Worm (Caenorhabditis elegans): ENCODE measurements around the gene irld-8.
A peak's percentile ranks its signal among the peaks of the same experiment; 100 is the strongest.

The irld-8 gene

DNA sequence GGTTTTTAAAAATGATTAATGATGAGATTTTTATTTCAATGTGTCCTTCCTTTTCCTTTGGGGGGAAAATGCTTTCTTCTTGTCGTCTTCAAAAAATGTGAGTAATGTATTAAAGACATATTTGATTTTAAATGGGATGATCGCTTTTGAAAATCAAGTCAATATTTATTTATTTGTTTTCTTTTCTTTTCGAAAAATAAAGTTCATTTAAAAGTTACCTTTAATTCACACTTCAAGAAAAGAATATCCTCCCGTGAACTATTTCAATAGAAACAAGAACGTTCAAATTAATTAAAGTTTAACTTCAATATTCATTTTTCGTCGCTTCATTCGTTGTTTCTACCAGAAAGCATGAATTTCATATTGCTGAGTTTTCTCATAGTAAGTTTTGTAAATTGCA is at the start of gene irld-8:
TSS of gene irld-8 (plus strand) at position 301 of the 400 bp plus-strand sequence.
- TF ChIP-seq nhr-77 (tag; optimal IDR thresholded peaks at IDR 0.05) (no peak), ztf-1 (GFP tag; conservative IDR thresholded peaks at IDR 0.05) (no peak), ZK546.5 (tag; optimal IDR thresholded peaks at IDR 0.05) (no peak), ama-1 (optimal IDR thresholded peaks at IDR 0.05) (no peak), egl-27 (tag; optimal IDR thresholded peaks at IDR 0.05) (no peak), lin-13 (GFP tag; optimal IDR thresholded peaks at IDR 0.05) (no peak), sem-4 (tag; optimal IDR thresholded peaks at IDR 0.05) (no peak), elt-1 (tag; optimal IDR thresholded peaks at IDR 0.05) (no peak), nhr-12 (tag; optimal IDR thresholded peaks at IDR 0.05) (no peak), fos-1 (tag; optimal IDR thresholded peaks at IDR 0.05) (no peak), dmd-4 (tag; optimal IDR thresholded peaks at IDR 0.05) (no peak)

DNA sequence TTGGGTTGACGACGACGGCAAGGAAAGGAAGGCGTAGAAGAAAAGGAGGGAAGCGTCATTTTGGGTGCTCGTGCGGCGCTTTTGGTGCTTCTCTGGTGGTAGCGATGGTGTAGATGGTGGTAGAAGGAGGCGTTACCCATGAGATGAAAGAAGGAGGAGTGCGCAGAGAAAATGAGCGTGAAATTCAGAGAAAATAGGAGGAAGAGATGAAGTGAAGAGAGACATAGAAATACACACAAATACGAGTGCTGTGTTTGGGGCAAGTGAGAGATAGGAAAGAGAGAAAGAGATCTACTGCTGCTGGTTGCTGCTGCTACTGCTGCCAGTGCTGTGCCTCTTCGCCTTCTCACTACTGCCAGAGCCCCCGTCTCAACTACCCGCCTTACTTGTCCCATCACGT is 49.0 kb upstream of the irld-8 start:
- TF ChIP-seq sma-9 (GFP tag; optimal IDR thresholded peaks at IDR 0.05) (peak; percentile 40), sma-9 (tag; optimal IDR thresholded peaks at IDR 0.05) (no peak), F13H6.1 (tag; optimal IDR thresholded peaks at IDR 0.05) (peak; percentile 51), nhr-11 (tag; optimal IDR thresholded peaks at IDR 0.05) (no peak), snpc-4 (tag; optimal IDR thresholded peaks at IDR 0.05) (peak; percentile 3), nhr-77 (tag; optimal IDR thresholded peaks at IDR 0.05) (no peak), nhr-25 (tag; optimal IDR thresholded peaks at IDR 0.05) (peak; percentile 22), lin-39 (tag; optimal IDR thresholded peaks at IDR 0.05) (no peak), aly-2 (tag; optimal IDR thresholded peaks at IDR 0.05) (no peak), ztf-4 (tag; optimal IDR thresholded peaks at IDR 0.05) (no peak), unc-55 (GFP tag; optimal IDR thresholded peaks at IDR 0.05) (peak; percentile 76), unc-62 (GFP tag; optimal IDR thresholded peaks at IDR 0.05) (no peak), nhr-10 (tag; optimal IDR thresholded peaks at IDR 0.05) (no peak), unc-39 (tag; optimal IDR thresholded peaks at IDR 0.05) (no peak), sem-4 (tag; optimal IDR thresholded peaks at IDR 0.05) (peak; percentile 69), gmeb-1 (tag; optimal IDR thresholded peaks at IDR 0.05) (no peak), ztf-11 (tag; optimal IDR thresholded peaks at IDR 0.05) (no peak), nhr-129 (tag; optimal IDR thresholded peaks at IDR 0.05) (peak; percentile 77), nhr-237 (tag; optimal IDR thresholded peaks at IDR 0.05) (no peak), ceh-16 (tag; optimal IDR thresholded peaks at IDR 0.05) (no peak), ztf-1 (GFP tag; conservative IDR thresholded peaks at IDR 0.05) (no peak), ceh-82 (tag; optimal IDR thresholded peaks at IDR 0.05) (no peak), R02D3.7 (tag; optimal IDR thresholded peaks at IDR 0.05) (no peak), Y55F3AM.14 (GFP tag; optimal IDR thresholded peaks at IDR 0.05) (peak; percentile 26), zag-1 (tag; optimal IDR thresholded peaks at IDR 0.05) (peak; percentile 38), elt-3 (tag; optimal IDR thresholded peaks at IDR 0.05) (no peak), nhr-23 (tag; optimal IDR thresholded peaks at IDR 0.05) (no peak), alr-1 (tag; optimal IDR thresholded peaks at IDR 0.05) (no peak), lsy-2 (tag; optimal IDR thresholded peaks at IDR 0.05) (peak in 1 of 2 experiments; percentile 48), lin-13 (GFP tag; optimal IDR thresholded peaks at IDR 0.05) (peak; percentile 12), C34F6.9 (tag; optimal IDR thresholded peaks at IDR 0.05) (peak; percentile 33), elt-1 (tag; optimal IDR thresholded peaks at IDR 0.05) (no peak)

DNA sequence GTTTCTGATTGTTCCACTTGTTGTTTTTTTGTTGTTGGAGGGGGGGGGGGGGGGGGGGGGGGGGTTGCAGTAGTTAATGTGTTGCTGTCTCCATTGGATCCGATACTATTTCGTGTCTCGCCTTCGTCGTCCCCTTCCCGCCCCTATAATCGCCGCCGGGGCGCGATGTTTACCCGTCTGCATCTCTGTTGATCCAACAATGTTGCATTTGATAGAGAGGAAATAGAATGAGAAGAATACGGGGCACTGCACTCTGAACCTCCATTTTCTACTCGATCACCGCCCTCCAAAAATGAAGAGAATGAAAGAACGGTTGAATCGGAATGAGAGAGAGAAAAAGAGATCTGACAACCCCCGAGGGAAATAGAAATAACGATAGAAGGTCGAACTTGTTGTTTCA is 47.8 kb upstream of the irld-8 start:
- TF ChIP-seq aly-2 (tag; optimal IDR thresholded peaks at IDR 0.05): no peak
- peak; percentile 31 for TF ChIP-seq sma-3 (GFP tag; optimal IDR thresholded peaks at IDR 0.05)
- TF ChIP-seq R02D3.7 (tag; optimal IDR thresholded peaks at IDR 0.05): no peak
- TF ChIP-seq nhr-21 (tag; optimal IDR thresholded peaks at IDR 0.05): peak; percentile 21
- TF ChIP-seq gmeb-1 (tag; optimal IDR thresholded peaks at IDR 0.05): no peak
- no peak for TF ChIP-seq ama-1 (optimal IDR thresholded peaks at IDR 0.05)
- peak; percentile 21 for TF ChIP-seq nhr-6 (tag; optimal IDR thresholded peaks at IDR 0.05)
- TF ChIP-seq lin-39 (tag; optimal IDR thresholded peaks at IDR 0.05): no peak
- no peak for TF ChIP-seq unc-62 (GFP tag; optimal IDR thresholded peaks at IDR 0.05)
- TF ChIP-seq snpc-4 (tag; optimal IDR thresholded peaks at IDR 0.05): no peak
- TF ChIP-seq dmd-4 (tag; optimal IDR thresholded peaks at IDR 0.05): no peak
- no peak for TF ChIP-seq mbf-1 (tag; optimal IDR thresholded peaks at IDR 0.05)
- TF ChIP-seq nhr-237 (tag; optimal IDR thresholded peaks at IDR 0.05): no peak
- TF ChIP-seq elt-3 (tag; optimal IDR thresholded peaks at IDR 0.05): no peak
- peak; percentile 17 for TF ChIP-seq nhr-25 (tag; optimal IDR thresholded peaks at IDR 0.05)
- TF ChIP-seq sma-9 (GFP tag; optimal IDR thresholded peaks at IDR 0.05): peak; percentile 65
- TF ChIP-seq sma-9 (tag; optimal IDR thresholded peaks at IDR 0.05): no peak
- TF ChIP-seq nhr-77 (tag; optimal IDR thresholded peaks at IDR 0.05): no peak
- no peak for TF ChIP-seq ztf-1 (GFP tag; conservative IDR thresholded peaks at IDR 0.05)
- TF ChIP-seq unc-39 (tag; optimal IDR thresholded peaks at IDR 0.05): no peak
- TF ChIP-seq fos-1 (tag; optimal IDR thresholded peaks at IDR 0.05): peak; percentile 44
- no peak for TF ChIP-seq Y55F3AM.14 (GFP tag; optimal IDR thresholded peaks at IDR 0.05)
- no peak for TF ChIP-seq alr-1 (tag; optimal IDR thresholded peaks at IDR 0.05)
- no peak for TF ChIP-seq skn-1 (tag; optimal IDR thresholded peaks at IDR 0.05)
- TF ChIP-seq nhr-10 (tag; optimal IDR thresholded peaks at IDR 0.05): no peak
- peak; percentile 5 for TF ChIP-seq sem-4 (tag; optimal IDR thresholded peaks at IDR 0.05)
- no peak for TF ChIP-seq unc-55 (GFP tag; optimal IDR thresholded peaks at IDR 0.05)
- TF ChIP-seq ZK546.5 (tag; optimal IDR thresholded peaks at IDR 0.05): no peak
- no peak for TF ChIP-seq ceh-16 (tag; optimal IDR thresholded peaks at IDR 0.05)
- TF ChIP-seq peb-1 (tag; optimal IDR thresholded peaks at IDR 0.05): no peak
- TF ChIP-seq crh-2 (tag; optimal IDR thresholded peaks at IDR 0.05): no peak
- no peak for TF ChIP-seq C34F6.9 (tag; optimal IDR thresholded peaks at IDR 0.05)
- TF ChIP-seq mdl-1 (tag; optimal IDR thresholded peaks at IDR 0.05): no peak
- no peak for TF ChIP-seq ceh-82 (tag; optimal IDR thresholded peaks at IDR 0.05)
- TF ChIP-seq nhr-23 (tag; optimal IDR thresholded peaks at IDR 0.05): no peak
- no peak for TF ChIP-seq ztf-4 (tag; optimal IDR thresholded peaks at IDR 0.05)
- no peak for TF ChIP-seq lin-11 (tag; optimal IDR thresholded peaks at IDR 0.05)
- no peak for TF ChIP-seq zag-1 (tag; optimal IDR thresholded peaks at IDR 0.05)

Measured in whole organism, L2 larva.